Fruit fly (Drosophila melanogaster): Measurements from ENCODE around the gene CG42717.

dm6 chr3L:16048722-16049459 is 15.9 kb upstream of the CG42717 start:
- TF ChIP-seq kay (GFP tag; ENCODE audit: borderline replicate concordance), result no peak
- TF ChIP-seq CG12768 (GFP tag; optimal IDR thresholded peaks at IDR 0.05), result no peak
- no peak for TF ChIP-seq Hr96 (GFP tag; optimal IDR thresholded peaks at IDR 0.05)
- no peak for TF ChIP-seq CG7045 (GFP tag; optimal IDR thresholded peaks at IDR 0.05)
- TF ChIP-seq Clk (GFP tag; optimal IDR thresholded peaks at IDR 0.05), result no peak
- TF ChIP-seq tj (GFP tag; optimal IDR thresholded peaks at IDR 0.05), result no peak
- TF ChIP-seq CG11617 (GFP tag; optimal IDR thresholded peaks at IDR 0.05), result no peak
- TF ChIP-seq CG7101 (tag; optimal IDR thresholded peaks at IDR 0.05), result no peak
- no peak for TF ChIP-seq bab1 (GFP tag; optimal IDR thresholded peaks at IDR 0.05)
- no peak for TF ChIP-seq pad (GFP tag; optimal IDR thresholded peaks at IDR 0.05)
